Worm (Caenorhabditis elegans): ENCODE measurements around the gene T05B9.2.

DNA sequence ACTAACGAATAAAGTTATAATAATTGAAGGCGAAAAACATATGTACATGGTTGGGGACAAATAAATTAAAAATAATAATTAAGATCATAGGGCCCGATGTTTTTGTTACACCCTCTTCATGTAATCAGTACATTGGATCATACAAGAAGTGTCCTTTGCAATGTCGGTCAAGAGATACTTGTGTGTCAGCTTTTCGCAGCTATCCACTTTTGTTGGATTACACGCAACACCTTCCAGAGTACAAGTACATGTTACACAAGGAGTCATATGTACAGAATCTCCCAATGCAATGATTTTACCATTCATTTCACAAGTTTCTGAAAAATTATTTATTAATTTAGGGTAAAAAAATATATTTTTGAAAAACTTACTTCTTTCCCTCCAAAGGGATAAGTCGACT lies 14.7 kb upstream of the T05B9.2 start:
- TF ChIP-seq lin-39 (tag; optimal IDR thresholded peaks at IDR 0.05), result no peak
- no peak for TF ChIP-seq nhr-12 (tag; optimal IDR thresholded peaks at IDR 0.05)
- TF ChIP-seq mab-5 (tag; optimal IDR thresholded peaks at IDR 0.05), result no peak
- TF ChIP-seq ztf-11 (tag; optimal IDR thresholded peaks at IDR 0.05), result no peak
- no peak for TF ChIP-seq mdl-1 (tag; optimal IDR thresholded peaks at IDR 0.05)
- TF ChIP-seq unc-39 (tag; optimal IDR thresholded peaks at IDR 0.05), result no peak
- TF ChIP-seq crh-2 (tag; optimal IDR thresholded peaks at IDR 0.05), result no peak
- TF ChIP-seq snpc-4 (tag; optimal IDR thresholded peaks at IDR 0.05), result no peak
- TF ChIP-seq nhr-237 (tag; optimal IDR thresholded peaks at IDR 0.05), result no peak
- no peak for TF ChIP-seq ceh-82 (tag; optimal IDR thresholded peaks at IDR 0.05)

Data from whole organism, L2 larva.